Fruit fly (Drosophila melanogaster) whole organism, embryonic: Measurements from ENCODE around the gene CG6431.

ENCODE experiments used
- BtbVII ChIP-seq: fragments of 200-800 bp; sonication (Bioruptor generic); optimal IDR thresholded peaks from 3 replicates; lab custom pipeline; 2017; ENCODE audit warnings: missing biosample characterization, mild to moderate bottlenecking, missing genetic modification characterization
- CG10209 ChIP-seq: fragments of 200-800 bp; sonication (Bioruptor generic); optimal IDR thresholded peaks from 3 replicates; lab custom pipeline; 2017; ENCODE audit warnings: missing biosample characterization, mild to moderate bottlenecking, missing genetic modification characterization, missing genetic modification reagents
- CG1024 ChIP-seq: fragments of 200-800 bp; sonication (Bioruptor generic); IDR thresholded peaks from 2 replicates; pipeline ENCODE4 v1.3.6; 2022; ENCODE audit warnings: missing biosample characterization, missing genetic modification characterization
- CG10267 ChIP-seq: fragments of 200-800 bp; sonication (Bioruptor generic); optimal IDR thresholded peaks from 2 replicates; lab custom pipeline; 2018; ENCODE audit warnings: missing biosample characterization, mild to moderate bottlenecking, missing genetic modification characterization, moderate library complexity
- CG10431 ChIP-seq: fragments of 200-800 bp; sonication (Bioruptor generic); optimal IDR thresholded peaks from 3 replicates; lab custom pipeline; 2018; ENCODE audit warnings: missing biosample characterization, mild to moderate bottlenecking, missing genetic modification characterization
- CG10959 ChIP-seq: fragments of 200-800 bp; sonication (Bioruptor generic); IDR thresholded peaks from 2 replicates; pipeline ENCODE4 v1.3.6; 2022; ENCODE audit warnings: missing biosample characterization, missing genetic modification characterization
- CG11085 ChIP-seq: fragments of 200-800 bp; sonication (Bioruptor generic); IDR thresholded peaks from 2 replicates; pipeline ENCODE4 v1.3.6; 2022; ENCODE audit warnings: missing biosample characterization, missing genetic modification characterization
- CG11504 ChIP-seq: fragments of 200-800 bp; sonication (Bioruptor generic); optimal IDR thresholded peaks from 3 replicates; lab custom pipeline; 2019; ENCODE audit warnings: missing biosample characterization, mild to moderate bottlenecking, missing genetic modification characterization, moderate library complexity
- CG12219 ChIP-seq: fragments of 200-800 bp; sonication (Bioruptor generic); optimal IDR thresholded peaks from 3 replicates; lab custom pipeline; 2018; ENCODE audit warnings: missing biosample characterization, mild to moderate bottlenecking, missing genetic modification characterization
- CG12391 ChIP-seq: fragments of 200-800 bp; sonication (Bioruptor generic); optimal IDR thresholded peaks from 3 replicates; lab custom pipeline; 2018; ENCODE audit warnings: missing biosample characterization, mild to moderate bottlenecking, missing genetic modification characterization, moderate library complexity
- CG12659 ChIP-seq: fragments of 200-800 bp; sonication (Bioruptor generic); optimal IDR thresholded peaks from 3 replicates; lab custom pipeline; 2017; ENCODE audit warnings: mild to moderate bottlenecking, missing biosample characterization, missing genetic modification reagents, missing genetic modification characterization
- CG13894 ChIP-seq: fragments of 200-800 bp; sonication (Bioruptor generic); optimal IDR thresholded peaks from 3 replicates; lab custom pipeline; 2018; ENCODE audit warnings: missing biosample characterization, mild to moderate bottlenecking, missing genetic modification characterization, moderate library complexity
- CG15073 ChIP-seq: fragments of 200-800 bp; sonication (Bioruptor generic); optimal IDR thresholded peaks from 2 replicates; lab custom pipeline; 2016; ENCODE audit warnings: missing biosample characterization, missing genetic modification characterization
- CG17361 ChIP-seq: fragments of 200-800 bp; sonication (Bioruptor generic); IDR thresholded peaks from 3 replicates; pipeline ENCODE4 v1.3.6; 2022; ENCODE audit warnings: missing biosample characterization, missing genetic modification characterization
- CG2678 ChIP-seq: fragments of 200-800 bp; sonication (Bioruptor generic); optimal IDR thresholded peaks from 3 replicates; lab custom pipeline; 2019; ENCODE audit warnings: missing biosample characterization, mild to moderate bottlenecking, missing genetic modification characterization, moderate library complexity
- CG31365 ChIP-seq: fragments of 200-800 bp; sonication (Bioruptor generic); optimal IDR thresholded peaks from 2 replicates; lab custom pipeline; 2018; ENCODE audit warnings: missing biosample characterization, mild to moderate bottlenecking, missing genetic modification characterization
- CG43689 ChIP-seq: fragments of 200-800 bp; sonication (Bioruptor generic); IDR thresholded peaks from 2 replicates; pipeline ENCODE4 v1.3.6; 2022; ENCODE audit warnings: missing biosample characterization, missing genetic modification characterization
- CG4617 ChIP-seq: fragments of 200-800 bp; sonication (Bioruptor generic); optimal IDR thresholded peaks from 3 replicates; lab custom pipeline; 2016; ENCODE audit warnings: missing biosample characterization, missing genetic modification characterization, borderline replicate concordance
- CG5180 ChIP-seq: fragments of 200-800 bp; sonication (Bioruptor generic); optimal IDR thresholded peaks from 3 replicates; lab custom pipeline; 2017; ENCODE audit warnings: missing biosample characterization, missing genetic modification characterization, mild to moderate bottlenecking, moderate library complexity, missing genetic modification reagents
- CG8924 ChIP-seq: fragments of 200-800 bp; optimal IDR thresholded peaks from 3 replicates; lab custom pipeline; 2019; ENCODE audit warnings: missing biosample characterization, mild to moderate bottlenecking, missing genetic modification characterization, moderate library complexity
- CG9797 ChIP-seq: fragments of 200-800 bp; sonication (Bioruptor generic); optimal IDR thresholded peaks from 3 replicates; lab custom pipeline; 2018; ENCODE audit warnings: missing biosample characterization, mild to moderate bottlenecking, missing genetic modification characterization
- CG9817 ChIP-seq: fragments of 200-800 bp; sonication (Bioruptor generic); optimal IDR thresholded peaks from 2 replicates; lab custom pipeline; 2018; ENCODE audit warnings: missing biosample characterization, mild to moderate bottlenecking, missing genetic modification characterization, moderate library complexity
- CG9932 ChIP-seq: fragments of 200-800 bp; sonication (Bioruptor generic); IDR thresholded peaks from 2 replicates; pipeline ENCODE4 v1.3.6; 2022; ENCODE audit warnings: missing biosample characterization, missing genetic modification characterization
- Chrac-16 ChIP-seq: fragments of 200-800 bp; sonication (Bioruptor generic); optimal IDR thresholded peaks from 3 replicates; lab custom pipeline; 2016; ENCODE audit warnings: missing biosample characterization, missing genetic modification characterization
- CrebB ChIP-seq: fragments of 200-800 bp; sonication (Bioruptor generic); optimal IDR thresholded peaks from 3 replicates; lab custom pipeline; 2018; ENCODE audit warnings: missing biosample characterization, mild to moderate bottlenecking, missing genetic modification characterization
- D19A ChIP-seq: fragments of 200-800 bp; optimal IDR thresholded peaks from 3 replicates; lab custom pipeline; 2019; ENCODE audit warnings: missing biosample characterization, mild to moderate bottlenecking, missing genetic modification characterization, moderate library complexity
- Deaf1 ChIP-seq: fragments of 200-800 bp; optimal IDR thresholded peaks from 3 replicates; lab custom pipeline; 2019; ENCODE audit warnings: missing biosample characterization, mild to moderate bottlenecking, missing genetic modification characterization, moderate library complexity
- Dek ChIP-seq: fragments of 200-800 bp; sonication (Bioruptor generic); optimal IDR thresholded peaks from 3 replicates; lab custom pipeline; 2019; ENCODE audit warnings: missing biosample characterization, mild to moderate bottlenecking, missing genetic modification characterization, moderate library complexity
- Doc3 ChIP-seq: fragments of 200-800 bp; sonication (Bioruptor generic); IDR thresholded peaks from 3 replicates; pipeline ENCODE4 v1.3.6; 2022; ENCODE audit warnings: missing biosample characterization, missing genetic modification characterization; ENCODE audit not compliant: partially characterized antibody
- E2f1 ChIP-seq: fragments of 200-800 bp; sonication (Bioruptor generic); IDR thresholded peaks from 2 replicates; pipeline ENCODE4 v1.3.6; 2022; ENCODE audit warnings: missing biosample characterization, missing genetic modification characterization
- Fer1 ChIP-seq: fragments of 200-800 bp; sonication (Bioruptor generic); optimal IDR thresholded peaks from 2 replicates; lab custom pipeline; 2017; ENCODE audit warnings: missing biosample characterization, mild to moderate bottlenecking, missing genetic modification characterization
- Mrtf ChIP-seq: fragments of 200-800 bp; sonication (Bioruptor generic); IDR thresholded peaks from 3 replicates; pipeline ENCODE4 v1.3.6; 2022; ENCODE audit warnings: missing biosample characterization, missing genetic modification characterization
- Optix ChIP-seq: fragments of 200-800 bp; sonication (Bioruptor generic); IDR thresholded peaks from 3 replicates; pipeline ENCODE4 v1.3.6; 2022; ENCODE audit warnings: missing biosample characterization, missing genetic modification characterization
- Sin3A ChIP-seq: fragments of >200 bp; optimal IDR thresholded peaks from 2 replicates; lab custom pipeline; 2018
- Ssrp ChIP-seq: fragments of 200-800 bp; sonication (Bioruptor generic); optimal IDR thresholded peaks from 2 replicates; lab custom pipeline; 2018; ENCODE audit warnings: missing biosample characterization, mild to moderate bottlenecking, missing genetic modification characterization, moderate library complexity
- ato ChIP-seq: fragments of 200-800 bp; sonication (Bioruptor generic); IDR thresholded peaks from 2 replicates; pipeline ENCODE4 v1.3.6; 2022; ENCODE audit warnings: missing biosample characterization, missing genetic modification characterization; ENCODE audit not compliant: partially characterized antibody
- bab2 ChIP-seq: fragments of 200-800 bp; sonication (Bioruptor generic); optimal IDR thresholded peaks from 2 replicates; lab custom pipeline; 2016; ENCODE audit warnings: missing biosample characterization, missing genetic modification characterization
- dmrt11E ChIP-seq: fragments of 200-800 bp; sonication (Bioruptor generic); optimal IDR thresholded peaks from 3 replicates; lab custom pipeline; 2018; ENCODE audit warnings: missing biosample characterization, mild to moderate bottlenecking, missing genetic modification characterization, moderate library complexity
- dpn ChIP-seq, 2 experiments: fragments of 200-800 bp; sonication (Bioruptor generic); optimal IDR thresholded peaks; 3 replicates each; lab custom pipeline; 2016; ENCODE audit warnings: missing biosample characterization in 2 of 2, missing genetic modification characterization in 2 of 2
- ems ChIP-seq: fragments of 200-800 bp; sonication (Bioruptor generic); optimal IDR thresholded peaks from 3 replicates; lab custom pipeline; 2016; ENCODE audit warnings: missing biosample characterization, missing genetic modification characterization
- jigr1 ChIP-seq: fragments of 200-800 bp; sonication (Bioruptor generic); IDR thresholded peaks from 3 replicates; pipeline ENCODE4 v1.3.6; 2022; ENCODE audit warnings: missing biosample characterization, missing genetic modification characterization
- nmo ChIP-seq: fragments of 200-800 bp; sonication (Bioruptor generic); optimal IDR thresholded peaks from 2 replicates; lab custom pipeline; 2018; ENCODE audit warnings: missing biosample characterization, mild to moderate bottlenecking, missing genetic modification characterization, moderate library complexity
- nom ChIP-seq: fragments of 200-800 bp; sonication (Bioruptor generic); optimal IDR thresholded peaks from 2 replicates; lab custom pipeline; 2017; ENCODE audit warnings: missing biosample characterization, missing genetic modification characterization, mild to moderate bottlenecking, moderate library complexity, missing genetic modification reagents
- pb ChIP-seq: fragments of 200-800 bp; sonication (Bioruptor generic); optimal IDR thresholded peaks from 3 replicates; lab custom pipeline; 2016; ENCODE audit warnings: missing biosample characterization, missing genetic modification characterization
- phol ChIP-seq: fragments of 200-800 bp; sonication (Bioruptor generic); optimal IDR thresholded peaks from 3 replicates; lab custom pipeline; 2018; ENCODE audit warnings: missing biosample characterization, mild to moderate bottlenecking, missing genetic modification characterization, moderate library complexity
- row ChIP-seq: fragments of 200-800 bp; sonication (Bioruptor generic); IDR thresholded peaks from 3 replicates; pipeline ENCODE4 v1.3.6; 2022; ENCODE audit warnings: missing biosample characterization, missing genetic modification characterization
- sens ChIP-seq: fragments of 200-800 bp; sonication (Bioruptor generic); peaks from one replicate; lab custom pipeline; 2016; ENCODE audit warnings: missing biosample characterization, missing genetic modification characterization
- stwl ChIP-seq: fragments of 200-800 bp; sonication (Bioruptor generic); optimal IDR thresholded peaks from 3 replicates; lab custom pipeline; 2018; ENCODE audit warnings: missing biosample characterization, mild to moderate bottlenecking, missing genetic modification characterization, moderate library complexity
- tio ChIP-seq: fragments of 200-800 bp; sonication (Bioruptor generic); optimal IDR thresholded peaks from 2 replicates; lab custom pipeline; 2017; ENCODE audit warnings: missing biosample characterization, missing genetic modification characterization, inconsistent platforms

The CG6431 gene

dm6 chr2L:10689221-10690034 is 34.6 kb upstream of the CG6431 start, which contains the start of gene CG7294 (continued):
- TF ChIP-seq CG12659 (GFP tag; lab: Kevin White, UChicago) (peak; percentile 20), CG17361 (peak; percentile 66), nmo (GFP tag; lab: Kevin White, UChicago) (peak; percentile 37), jigr1 (no peak), CG11504 (tag; lab: Kevin White, UChicago) (peak; percentile 60), D19A (tag; lab: Kevin White, UChicago) (peak; percentile 45), CG10959 (GFP tag; lab: Robert Waterston, UW) (no peak), CG13894 (tag; lab: Kevin White, UChicago) (peak; percentile 38), bab2 (GFP tag; lab: Kevin White, UChicago) (no peak), Dek (peak; percentile 10), CG9797 (GFP tag; lab: Kevin White, UChicago) (no peak), CG31365 (tag; lab: Kevin White, UChicago) (no peak), CG2678 (tag; lab: Kevin White, UChicago) (peak; percentile 61), CG10431 (no peak), CG43689 (GFP tag; lab: Robert Waterston, UW) (no peak), Mrtf (GFP tag; lab: Robert Waterston, UW) (no peak), dmrt11E (peak; percentile 56), CG5180 (GFP tag; lab: Kevin White, UChicago) (no peak), Doc3 (GFP tag; lab: Robert Waterston, UW) (no peak), nom (GFP tag; lab: Kevin White, UChicago) (no peak), Optix (GFP tag; lab: Robert Waterston, UW) (no peak), CG9932 (GFP tag; lab: Robert Waterston, UW) (no peak), stwl (tag; lab: Kevin White, UChicago) (no peak), CG1024 (GFP tag; lab: Robert Waterston, UW) (no peak), Sin3A (lab: Kevin White, UChicago) (no peak), CG12219 (GFP tag; lab: Kevin White, UChicago) (no peak), CG15073 (GFP tag; lab: Kevin White, UChicago) (no peak), Ssrp (peak; percentile 5), phol (tag; lab: Kevin White, UChicago) (peak; percentile 38), dpn (GFP tag; optimal IDR thresholded peaks at IDR 0.05; lab: Kevin White, UChicago) (no peak), Fer1 (GFP tag; lab: Kevin White, UChicago) (no peak), sens (no peak), Deaf1 (tag; lab: Kevin White, UChicago) (no peak), CrebB (tag; lab: Kevin White, UChicago) (no peak), CG12391 (peak; percentile 37), CG11085 (GFP tag; lab: Robert Waterston, UW) (no peak), CG8924 (tag; lab: Kevin White, UChicago) (peak; percentile 25), ems (GFP tag; lab: Kevin White, UChicago) (no peak), CG9817 (tag; lab: Kevin White, UChicago) (no peak), CG10267 (tag; lab: Kevin White, UChicago) (peak; percentile 38), BtbVII (GFP tag; lab: Kevin White, UChicago) (no peak), Chrac-16 (GFP tag; lab: Kevin White, UChicago) (no peak), CG4617 (GFP tag; lab: Kevin White, UChicago) (no peak), row (GFP tag; lab: Robert Waterston, UW) (peak; percentile 21; the same call in 1 of the 3 replicates), ato (GFP tag; lab: Robert Waterston, UW) (no peak), E2f1 (no peak), CG10209 (GFP tag; lab: Kevin White, UChicago) (peak; percentile 5), pb (GFP tag; lab: Kevin White, UChicago) (no peak), tio (no peak)
